Fruit fly (Drosophila melanogaster) whole organism, embryonic: Measurements from ENCODE around the gene Rab19.

Experiments
- B-H2 ChIP-seq: fragments of 200-800 bp; sonication (Bioruptor generic); optimal IDR thresholded peaks from 2 replicates; lab custom pipeline; 2018; ENCODE audit warnings: missing biosample characterization, mild to moderate bottlenecking, missing genetic modification characterization
- Bdp1 ChIP-seq: fragments of 200-800 bp; sonication (Bioruptor generic); optimal IDR thresholded peaks from 3 replicates; lab custom pipeline; 2016; ENCODE audit warnings: missing biosample characterization, missing genetic modification characterization
- Bgb ChIP-seq: fragments of 200-800 bp; sonication (Bioruptor generic); IDR thresholded peaks from 2 replicates; pipeline ENCODE4 v1.3.6; 2022; ENCODE audit warnings: missing biosample characterization, missing genetic modification characterization; ENCODE audit not compliant: partially characterized antibody
- CG1024 ChIP-seq: fragments of 200-800 bp; sonication (Bioruptor generic); IDR thresholded peaks from 2 replicates; pipeline ENCODE4 v1.3.6; 2022; ENCODE audit warnings: missing biosample characterization, missing genetic modification characterization
- CG10366 ChIP-seq: fragments of 200-800 bp; sonication (Bioruptor generic); IDR thresholded peaks from 2 replicates; pipeline ENCODE4 v1.3.6; 2022; ENCODE audit warnings: missing biosample characterization, missing genetic modification characterization
- CG11093 ChIP-seq: fragments of 200-800 bp; sonication (Bioruptor generic); IDR thresholded peaks from 3 replicates; pipeline ENCODE4 v1.3.6; 2022; ENCODE audit warnings: missing biosample characterization, missing genetic modification characterization
- CG11723 ChIP-seq: fragments of 200-800 bp; sonication (Bioruptor generic); optimal IDR thresholded peaks from 2 replicates; lab custom pipeline; 2017; ENCODE audit warnings: missing biosample characterization, mild to moderate bottlenecking, missing genetic modification characterization
- CG12219 ChIP-seq: fragments of 200-800 bp; sonication (Bioruptor generic); optimal IDR thresholded peaks from 3 replicates; lab custom pipeline; 2018; ENCODE audit warnings: missing biosample characterization, mild to moderate bottlenecking, missing genetic modification characterization
- CG15479 ChIP-seq: fragments of 200-800 bp; sonication (Bioruptor generic); optimal IDR thresholded peaks from 3 replicates; lab custom pipeline; 2019; ENCODE audit warnings: missing biosample characterization, mild to moderate bottlenecking, missing genetic modification characterization, moderate library complexity
- CG17829 ChIP-seq: fragments of 200-800 bp; optimal IDR thresholded peaks from 2 replicates; lab custom pipeline; 2019; ENCODE audit warnings: missing biosample characterization, mild to moderate bottlenecking, missing genetic modification characterization, moderate library complexity
- CG1792 ChIP-seq: fragments of 200-800 bp; sonication (Bioruptor generic); optimal IDR thresholded peaks from 2 replicates; lab custom pipeline; 2016; ENCODE audit warnings: missing biosample characterization, missing genetic modification characterization
- CG3281 ChIP-seq: fragments of 200-800 bp; sonication (Bioruptor generic); optimal IDR thresholded peaks from 3 replicates; lab custom pipeline; 2017; ENCODE audit warnings: missing biosample characterization, mild to moderate bottlenecking, missing genetic modification characterization
- CG33557 ChIP-seq: fragments of 200-800 bp; sonication (Bioruptor generic); optimal IDR thresholded peaks from 2 replicates; lab custom pipeline; 2019; ENCODE audit warnings: missing biosample characterization, mild to moderate bottlenecking, missing genetic modification characterization, moderate library complexity
- CG3407 ChIP-seq: fragments of 200-800 bp; sonication (Bioruptor generic); optimal IDR thresholded peaks from 2 replicates; lab custom pipeline; 2018; ENCODE audit warnings: missing biosample characterization, mild to moderate bottlenecking, missing genetic modification characterization
- CG34224 ChIP-seq: fragments of 200-800 bp; sonication (Bioruptor generic); IDR thresholded peaks from 3 replicates; pipeline ENCODE4 v1.3.6; 2022; ENCODE audit warnings: missing biosample characterization, missing genetic modification characterization; ENCODE audit not compliant: partially characterized antibody
- CG6654 ChIP-seq: fragments of 200-800 bp; sonication (Bioruptor generic); optimal IDR thresholded peaks from 2 replicates; lab custom pipeline; 2017; ENCODE audit warnings: missing biosample characterization, mild to moderate bottlenecking, missing genetic modification characterization
- Dbx ChIP-seq: fragments of 200-800 bp; sonication (Bioruptor generic); IDR thresholded peaks from 3 replicates; pipeline ENCODE4 v1.3.6; 2022; ENCODE audit warnings: missing biosample characterization, missing genetic modification characterization
- Dref ChIP-seq: fragments of 200-800 bp; sonication (Bioruptor generic); IDR thresholded peaks from 2 replicates; pipeline ENCODE4 v1.3.6; 2022; ENCODE audit warnings: missing biosample characterization, missing genetic modification characterization
- Fer3 ChIP-seq: fragments of 200-800 bp; sonication (Bioruptor generic); optimal IDR thresholded peaks from 2 replicates; lab custom pipeline; 2018; ENCODE audit warnings: missing biosample characterization, mild to moderate bottlenecking, missing genetic modification characterization, moderate library complexity
- H2.0 ChIP-seq: fragments of 200-800 bp; sonication (Bioruptor generic); IDR thresholded peaks from 2 replicates; pipeline ENCODE4 v1.3.6; 2022; ENCODE audit warnings: missing biosample characterization, missing genetic modification characterization
- HLH3B ChIP-seq: fragments of 200-800 bp; sonication (Bioruptor generic); IDR thresholded peaks from 2 replicates; pipeline ENCODE4 v1.3.6; 2022; ENCODE audit warnings: missing biosample characterization, missing genetic modification characterization
- Hmr ChIP-seq: fragments of 200-800 bp; sonication (Bioruptor generic); optimal IDR thresholded peaks from 3 replicates; lab custom pipeline; 2017; ENCODE audit warnings: mild to moderate bottlenecking, missing biosample characterization, missing genetic modification reagents, missing genetic modification characterization
- Oaz ChIP-seq: fragments of 200-800 bp; sonication (Bioruptor generic); IDR thresholded peaks from 2 replicates; pipeline ENCODE4 v1.3.6; 2022; ENCODE audit warnings: missing biosample characterization, missing genetic modification characterization
- Optix ChIP-seq: fragments of 200-800 bp; sonication (Bioruptor generic); IDR thresholded peaks from 3 replicates; pipeline ENCODE4 v1.3.6; 2022; ENCODE audit warnings: missing biosample characterization, missing genetic modification characterization
- Pdp1 ChIP-seq, 2 experiments: fragments of 200-800 bp; sonication (Bioruptor generic); optimal IDR thresholded peaks; 3 replicates each; lab custom pipeline; 2016; ENCODE audit warnings: missing biosample characterization in 2 of 2, missing genetic modification characterization in 2 of 2, mild to moderate bottlenecking in 1 of 2, moderate library complexity in 1 of 2
- Six4 ChIP-seq: fragments of 200-800 bp; sonication (Bioruptor generic); optimal IDR thresholded peaks from 2 replicates; lab custom pipeline; 2016; ENCODE audit warnings: missing biosample characterization, missing genetic modification characterization
- Usf ChIP-seq: fragments of 200-800 bp; sonication (Bioruptor generic); optimal IDR thresholded peaks from 2 replicates; lab custom pipeline; 2017; ENCODE audit warnings: missing genotype, missing biosample characterization, missing genetic modification characterization
- Vsx1 ChIP-seq: fragments of 200-800 bp; sonication (Bioruptor generic); optimal IDR thresholded peaks from 2 replicates; lab custom pipeline; 2017; ENCODE audit warnings: missing biosample characterization, mild to moderate bottlenecking, missing genetic modification characterization, missing genetic modification reagents
- Xbp1 ChIP-seq: fragments of 200-800 bp; sonication (Bioruptor generic); optimal IDR thresholded peaks from 3 replicates; lab custom pipeline; 2016; ENCODE audit warnings: missing biosample characterization, mild to moderate bottlenecking, missing genetic modification characterization
- ara ChIP-seq: fragments of 200-800 bp; sonication (Bioruptor generic); IDR thresholded peaks from 2 replicates; pipeline ENCODE4 v1.3.6; 2022; ENCODE audit warnings: missing biosample characterization, missing genetic modification characterization
- bowl ChIP-seq: fragments of 200-800 bp; sonication (Bioruptor generic); IDR thresholded peaks from 2 replicates; pipeline ENCODE4 v1.3.6; 2022; ENCODE audit warnings: missing biosample characterization, missing genetic modification characterization
- chn ChIP-seq: fragments of 200-800 bp; sonication (Bioruptor generic); optimal IDR thresholded peaks from 2 replicates; lab custom pipeline; 2016; ENCODE audit warnings: missing biosample characterization, missing genetic modification characterization
- dan ChIP-seq: fragments of 200-800 bp; sonication (Bioruptor generic); IDR thresholded peaks from 2 replicates; pipeline ENCODE4 v1.3.6; 2022; ENCODE audit warnings: missing biosample characterization, missing genetic modification characterization
- dysf ChIP-seq: fragments of 200-800 bp; sonication (Bioruptor generic); IDR thresholded peaks from 3 replicates; pipeline ENCODE4 v1.3.6; 2022; ENCODE audit warnings: missing biosample characterization, missing genetic modification characterization
- gcm ChIP-seq: fragments of 200-800 bp; sonication (Bioruptor generic); optimal IDR thresholded peaks from 2 replicates; lab custom pipeline; 2019; ENCODE audit warnings: missing biosample characterization, mild to moderate bottlenecking, missing genetic modification characterization, moderate library complexity
- hth ChIP-seq: fragments of >200 bp; optimal IDR thresholded peaks from 2 replicates; lab custom pipeline; 2017; ENCODE audit warnings: inconsistent platforms
- insv ChIP-seq, 2 experiments: fragments of 200-800 bp; sonication (Bioruptor generic); optimal IDR thresholded peaks; 3 replicates each; lab custom pipeline; 2016 to 2018; ENCODE audit warnings: missing biosample characterization in 2 of 2, missing genetic modification characterization in 2 of 2
- jing ChIP-seq: fragments of 200-800 bp; sonication (Bioruptor generic); optimal IDR thresholded peaks from 2 replicates; lab custom pipeline; 2018; ENCODE audit warnings: missing biosample characterization, mild to moderate bottlenecking, missing genetic modification characterization
- kni ChIP-seq: fragments of 200-800 bp; sonication (Bioruptor generic); optimal IDR thresholded peaks from 3 replicates; lab custom pipeline; 2017; ENCODE audit warnings: mild to moderate bottlenecking, missing biosample characterization, missing genetic modification reagents, missing genetic modification characterization
- pita ChIP-seq: fragments of 200-800 bp; sonication (Bioruptor generic); optimal IDR thresholded peaks from 2 replicates; lab custom pipeline; 2017; ENCODE audit warnings: missing biosample characterization, mild to moderate bottlenecking, missing genetic modification characterization
- pnt ChIP-seq: fragments of 200-800 bp; sonication (Bioruptor generic); optimal IDR thresholded peaks from 3 replicates; lab custom pipeline; 2016; ENCODE audit warnings: missing biosample characterization, missing genetic modification characterization
- sima ChIP-seq: fragments of 200-800 bp; sonication (Bioruptor generic); optimal IDR thresholded peaks from 2 replicates; lab custom pipeline; 2016; ENCODE audit warnings: missing biosample characterization, missing genetic modification characterization
- sob ChIP-seq: fragments of 200-800 bp; sonication (Bioruptor generic); IDR thresholded peaks from 2 replicates; pipeline ENCODE4 v1.3.6; 2022; ENCODE audit warnings: missing biosample characterization, missing genetic modification characterization
- stc ChIP-seq: fragments of 200-800 bp; sonication (Bioruptor generic); IDR thresholded peaks from 2 replicates; pipeline ENCODE4 v1.3.6; 2022; ENCODE audit warnings: missing biosample characterization, missing genetic modification characterization
- tx ChIP-seq: fragments of 200-800 bp; sonication (Bioruptor generic); optimal IDR thresholded peaks from 2 replicates; lab custom pipeline; 2016; ENCODE audit warnings: missing biosample characterization, missing genetic modification characterization
- vnd ChIP-seq: fragments of 200-800 bp; sonication (Bioruptor generic); IDR thresholded peaks from 3 replicates; pipeline ENCODE4 v1.3.6; 2022; ENCODE audit warnings: missing biosample characterization, missing genetic modification characterization; ENCODE audit not compliant: partially characterized antibody
- wdn ChIP-seq: fragments of 200-800 bp; sonication (Bioruptor generic); IDR thresholded peaks from 2 replicates; pipeline ENCODE4 v1.3.6; 2022; ENCODE audit warnings: missing biosample characterization, missing genetic modification characterization
- wek ChIP-seq: fragments of 200-800 bp; sonication (Bioruptor generic); optimal IDR thresholded peaks from 3 replicates; lab custom pipeline; 2018; ENCODE audit warnings: missing biosample characterization, mild to moderate bottlenecking, missing genetic modification characterization, moderate library complexity
- zfh2 ChIP-seq: fragments of 200-800 bp; sonication (Bioruptor generic); optimal IDR thresholded peaks from 2 replicates; lab custom pipeline; 2016; ENCODE audit warnings: missing biosample characterization, missing genetic modification characterization

Gene Rab19

dm6 chr3L:8299224-8300130 lies 2.7 kb downstream of the Rab19 start, which contains the start of the genes Arl5 and CG13671 (continued):
- TF ChIP-seq CG33557 (GFP tag; lab: Kevin White, UChicago) (peak; percentile 36), CG3407 (peak; percentile 57), bowl (GFP tag; lab: Robert Waterston, UW) (no peak), Optix (peak; percentile 62; the same call in 1 of the 3 replicates), kni (GFP tag; lab: Kevin White, UChicago) (peak; percentile 60), wek (GFP tag; lab: Kevin White, UChicago) (no peak), Bdp1 (peak; percentile 61), stc (GFP tag; lab: Robert Waterston, UW) (peak; percentile 61), CG11093 (GFP tag; lab: Robert Waterston, UW) (peak; percentile 63), CG10366 (GFP tag; lab: Robert Waterston, UW) (peak; percentile 79), vnd (GFP tag; lab: Robert Waterston, UW) (peak; percentile 78), Fer3 (tag; lab: Kevin White, UChicago) (peak; percentile 73), Vsx1 (peak; percentile 99), CG17829 (peak; percentile 79), Pdp1 (GFP tag; optimal IDR thresholded peaks at IDR 0.05; lab: Kevin White, UChicago) (peak; percentile 50 to 57), Six4 (peak; percentile 66), sob (GFP tag; lab: Robert Waterston, UW) (peak; percentile 91), Hmr (GFP tag; lab: Kevin White, UChicago) (peak; percentile 75), CG6654 (GFP tag; lab: Kevin White, UChicago) (no peak), CG1024 (GFP tag; lab: Robert Waterston, UW) (peak; percentile 40), zfh2 (GFP tag; lab: Kevin White, UChicago) (peak; percentile 80), wdn (GFP tag; lab: Robert Waterston, UW) (peak; percentile 49; the same call in 1 of the 2 replicates), Oaz (GFP tag; lab: Robert Waterston, UW) (0 out of 2 replicates have a peak, but pooled peaks have one; percentile 30), dysf (GFP tag; lab: Robert Waterston, UW) (peak; percentile 74), CG1792 (peak; percentile 54), Usf (GFP tag; lab: Kevin White, UChicago) (peak; percentile 19), ara (GFP tag; lab: Robert Waterston, UW) (peak; percentile 67; the same call in 1 of the 2 replicates), Xbp1 (GFP tag; lab: Kevin White, UChicago) (peak; percentile 89), gcm (GFP tag; lab: Kevin White, UChicago) (peak; percentile 51), tx (GFP tag; lab: Kevin White, UChicago) (peak; percentile 62), Dref (GFP tag; lab: Robert Waterston, UW) (peak; percentile 79), hth (lab: Kevin White, UChicago) (no peak), CG15479 (GFP tag; lab: Kevin White, UChicago) (no peak), CG12219 (GFP tag; lab: Kevin White, UChicago) (no peak), CG3281 (peak; percentile 72), H2.0 (peak; percentile 76), B-H2 (GFP tag; lab: Kevin White, UChicago) (peak; percentile 37), HLH3B (peak; percentile 79), insv (GFP tag; optimal IDR thresholded peaks at IDR 0.05; lab: Kevin White, UChicago) (peak in 1 of 2 experiments; percentile 11), pita (GFP tag; lab: Kevin White, UChicago) (no peak), Dbx (peak; percentile 85), chn (GFP tag; lab: Kevin White, UChicago) (peak; percentile 78), CG34224 (GFP tag; lab: Robert Waterston, UW) (peak; percentile 66; the same call in 2 of the 3 replicates), dan (GFP tag; lab: Robert Waterston, UW) (peak; percentile 12; the same call in 1 of the 2 replicates), jing (GFP tag; lab: Kevin White, UChicago) (peak; percentile 29), Bgb (peak; percentile 67), pnt (GFP tag; lab: Kevin White, UChicago) (peak; percentile 43), sima (GFP tag; lab: Kevin White, UChicago) (no peak), CG11723 (GFP tag; lab: Kevin White, UChicago) (peak; percentile 45)
